Worm (Caenorhabditis elegans): ENCODE results near the gene mesp-1.

- TF ChIP-seq T22C8.4 (GFP tag; IDR thresholded peaks at IDR 0.05): no peak
- TF ChIP-seq tab-1 (GFP tag; IDR thresholded peaks at IDR 0.05): no peak
- TF ChIP-seq ztf-29 (GFP tag; IDR thresholded peaks at IDR 0.05): no peak
- TF ChIP-seq flt-1 (GFP tag; IDR thresholded peaks at IDR 0.05): no peak
- no peak for TF ChIP-seq cog-1 (tag; optimal IDR thresholded peaks at IDR 0.05)
These were observed at the start of gene mesp-1, which contains the start of gene acdh-13 for ce11 chrIV:8498773-8499360.
